Fruit fly (Drosophila melanogaster) whole organism, embryonic: Measurements from ENCODE around the gene wam.

Experiments
- CG10979 ChIP-seq: fragments of 200-800 bp; sonication (Bioruptor generic); optimal IDR thresholded peaks from 2 replicates; lab custom pipeline; 2018; ENCODE audit warnings: missing biosample characterization, mild to moderate bottlenecking, missing genetic modification characterization, moderate library complexity
- CG12071 ChIP-seq: fragments of 200-800 bp; sonication (Bioruptor generic); optimal IDR thresholded peaks from 3 replicates; lab custom pipeline; 2018; ENCODE audit warnings: missing biosample characterization, mild to moderate bottlenecking, missing genetic modification characterization
- CG12942 ChIP-seq: fragments of 200-800 bp; sonication (Bioruptor generic); optimal IDR thresholded peaks from 3 replicates; lab custom pipeline; 2016; ENCODE audit warnings: missing biosample characterization, missing genetic modification characterization
- CG13624 ChIP-seq: fragments of 200-800 bp; sonication (Bioruptor generic); optimal IDR thresholded peaks from 2 replicates; lab custom pipeline; 2016; ENCODE audit warnings: missing biosample characterization, missing genetic modification characterization
- CG15479 ChIP-seq: fragments of 200-800 bp; sonication (Bioruptor generic); optimal IDR thresholded peaks from 3 replicates; lab custom pipeline; 2019; ENCODE audit warnings: missing biosample characterization, mild to moderate bottlenecking, missing genetic modification characterization, moderate library complexity
- CG16863 ChIP-seq: fragments of 200-800 bp; sonication (Bioruptor generic); optimal IDR thresholded peaks from 3 replicates; lab custom pipeline; 2016; ENCODE audit warnings: missing biosample characterization, missing genetic modification characterization
- CG17612 ChIP-seq: fragments of 200-800 bp; sonication (Bioruptor generic); IDR thresholded peaks from 2 replicates; pipeline ENCODE4 v1.3.6; 2022; ENCODE audit warnings: missing biosample characterization, missing genetic modification characterization
- CG17829 ChIP-seq: fragments of 200-800 bp; optimal IDR thresholded peaks from 2 replicates; lab custom pipeline; 2019; ENCODE audit warnings: missing biosample characterization, mild to moderate bottlenecking, missing genetic modification characterization, moderate library complexity
- CG18011 ChIP-seq: fragments of 200-800 bp; sonication (Bioruptor generic); optimal IDR thresholded peaks from 2 replicates; lab custom pipeline; 2017; ENCODE audit warnings: missing biosample characterization, missing genetic modification characterization, mild to moderate bottlenecking, moderate library complexity, missing genotype
- CG30403 ChIP-seq: fragments of 200-800 bp; sonication (Bioruptor generic); optimal IDR thresholded peaks from 3 replicates; lab custom pipeline; 2016; ENCODE audit warnings: missing biosample characterization, missing genetic modification characterization
- CG3726 ChIP-seq: fragments of 200-800 bp; sonication (Bioruptor generic); IDR thresholded peaks from 3 replicates; pipeline ENCODE4, ENCODE4 v1.3.6; 2022; ENCODE audit warnings: missing biosample characterization, missing genetic modification characterization
- CG3995 ChIP-seq: fragments of 200-800 bp; sonication (Bioruptor generic); optimal IDR thresholded peaks from 3 replicates; lab custom pipeline; 2016; ENCODE audit warnings: missing biosample characterization, missing genetic modification characterization
- CG6765 ChIP-seq: fragments of 200-800 bp; sonication (Bioruptor generic); optimal IDR thresholded peaks from 3 replicates; lab custom pipeline; 2017; ENCODE audit warnings: missing biosample characterization, mild to moderate bottlenecking, missing genetic modification characterization
- CG9437 ChIP-seq: fragments of 200-800 bp; sonication (Bioruptor generic); optimal IDR thresholded peaks from 2 replicates; lab custom pipeline; 2018; ENCODE audit warnings: missing biosample characterization, mild to moderate bottlenecking, missing genetic modification characterization
- CTCF ChIP-seq: fragments of 200-800 bp; sonication (Bioruptor generic); optimal IDR thresholded peaks from 2 replicates; lab custom pipeline; 2017; ENCODE audit warnings: missing biosample characterization, mild to moderate bottlenecking, missing genetic modification characterization, moderate library complexity
- D ChIP-seq, 2 experiments: fragments of 200-800 bp in 1 of 2; fragments of >200 bp in 1 of 2; sonication (Bioruptor generic) in 1 of 2; optimal IDR thresholded peaks; 2 replicates in 1 of 2; 3 replicates in 1 of 2; lab custom pipeline; 2017; ENCODE audit warnings: mild to moderate bottlenecking in 1 of 2, missing biosample characterization in 1 of 2, missing genetic modification characterization in 1 of 2, missing genetic modification reagents in 1 of 2
- Dbx ChIP-seq: fragments of 200-800 bp; sonication (Bioruptor generic); IDR thresholded peaks from 3 replicates; pipeline ENCODE4 v1.3.6; 2022; ENCODE audit warnings: missing biosample characterization, missing genetic modification characterization
- Dip2 ChIP-seq: fragments of 200-800 bp; sonication (Bioruptor generic); IDR thresholded peaks from 2 replicates; pipeline ENCODE4 v1.3.6; 2022; ENCODE audit warnings: missing biosample characterization, missing genetic modification characterization
- Fer3 ChIP-seq: fragments of 200-800 bp; sonication (Bioruptor generic); optimal IDR thresholded peaks from 2 replicates; lab custom pipeline; 2018; ENCODE audit warnings: missing biosample characterization, mild to moderate bottlenecking, missing genetic modification characterization, moderate library complexity
- HLHmδ ChIP-seq: fragments of 200-800 bp; sonication (Bioruptor generic); optimal IDR thresholded peaks from 2 replicates; lab custom pipeline; 2018; ENCODE audit warnings: missing biosample characterization, mild to moderate bottlenecking, missing genetic modification characterization, moderate library complexity
- HmgZ ChIP-seq: fragments of 200-800 bp; sonication (Bioruptor generic); optimal IDR thresholded peaks from 2 replicates; lab custom pipeline; 2018; ENCODE audit warnings: missing biosample characterization, mild to moderate bottlenecking, missing genetic modification characterization
- Kr ChIP-seq: fragments of 200-800 bp; sonication (Bioruptor generic); optimal IDR thresholded peaks from 2 replicates; lab custom pipeline; 2017; ENCODE audit warnings: missing biosample characterization, mild to moderate bottlenecking, missing genetic modification characterization
- Med ChIP-seq: fragments of 200-800 bp; sonication (Bioruptor generic); peaks from one replicate; lab custom pipeline; 2016; ENCODE audit warnings: missing biosample characterization, missing genetic modification characterization, mild to moderate bottlenecking, inconsistent platforms, moderate library complexity
- Myb ChIP-seq: fragments of 200-800 bp; sonication (Bioruptor generic); optimal IDR thresholded peaks from 2 replicates; lab custom pipeline; 2016; ENCODE audit warnings: missing biosample characterization, missing genetic modification characterization
- Six4 ChIP-seq: fragments of 200-800 bp; sonication (Bioruptor generic); optimal IDR thresholded peaks from 2 replicates; lab custom pipeline; 2016; ENCODE audit warnings: missing biosample characterization, missing genetic modification characterization
- Sox100B ChIP-seq: fragments of 200-800 bp; sonication (Bioruptor generic); optimal IDR thresholded peaks from 3 replicates; lab custom pipeline; 2018; ENCODE audit warnings: missing biosample characterization, mild to moderate bottlenecking, missing genetic modification characterization
- Taf1 ChIP-seq: fragments of 200-800 bp; sonication (Bioruptor generic); IDR thresholded peaks from 2 replicates; pipeline ENCODE4 v1.3.6; 2022; ENCODE audit warnings: missing biosample characterization, missing genetic modification characterization
- Tbp ChIP-seq: fragments of >200 bp; optimal IDR thresholded peaks from 2 replicates; lab custom pipeline; 2018; ENCODE audit warnings: missing biosample characterization, missing genetic modification characterization
- abd-A ChIP-seq: fragments of 200-800 bp; sonication (Bioruptor generic); optimal IDR thresholded peaks from 3 replicates; lab custom pipeline; 2019; ENCODE audit warnings: missing biosample characterization, mild to moderate bottlenecking, missing genetic modification characterization, moderate library complexity
- ara ChIP-seq: fragments of 200-800 bp; sonication (Bioruptor generic); IDR thresholded peaks from 2 replicates; pipeline ENCODE4 v1.3.6; 2022; ENCODE audit warnings: missing biosample characterization, missing genetic modification characterization
- bowl ChIP-seq: fragments of 200-800 bp; sonication (Bioruptor generic); IDR thresholded peaks from 2 replicates; pipeline ENCODE4 v1.3.6; 2022; ENCODE audit warnings: missing biosample characterization, missing genetic modification characterization
- caup ChIP-seq: fragments of 200-800 bp; sonication (Bioruptor generic); optimal IDR thresholded peaks from 3 replicates; lab custom pipeline; 2017; ENCODE audit warnings: missing biosample characterization, mild to moderate bottlenecking, missing genetic modification characterization, moderate library complexity; ENCODE audit not compliant: severe bottlenecking
- croc ChIP-seq: fragments of 200-800 bp; sonication (Bioruptor generic); conservative IDR thresholded peaks from 3 replicates; pipeline ENCODE4 v1.3.6; 2022; ENCODE audit warnings: missing biosample characterization, missing genetic modification characterization
- crp ChIP-seq, 2 experiments: fragments of 200-800 bp; sonication (Bioruptor generic); optimal IDR thresholded peaks; 2 replicates in 1 of 2; 3 replicates in 1 of 2; lab custom pipeline; 2017; ENCODE audit warnings: missing biosample characterization in 2 of 2, missing genetic modification characterization in 2 of 2, mild to moderate bottlenecking in 1 of 2, moderate library complexity in 1 of 2
- dysf ChIP-seq: fragments of 200-800 bp; sonication (Bioruptor generic); IDR thresholded peaks from 3 replicates; pipeline ENCODE4 v1.3.6; 2022; ENCODE audit warnings: missing biosample characterization, missing genetic modification characterization
- exex ChIP-seq: fragments of 200-800 bp; sonication (Bioruptor generic); optimal IDR thresholded peaks from 4 replicates; lab custom pipeline; 2018; ENCODE audit warnings: missing biosample characterization, mild to moderate bottlenecking, missing genetic modification characterization, moderate library complexity
- grau ChIP-seq: fragments of 200-800 bp; optimal IDR thresholded peaks from 3 replicates; lab custom pipeline; 2019; ENCODE audit warnings: missing biosample characterization, mild to moderate bottlenecking, missing genetic modification characterization, moderate library complexity
- hbn ChIP-seq: fragments of 200-800 bp; sonication (Bioruptor generic); IDR thresholded peaks from 2 replicates; pipeline ENCODE4 v1.3.6; 2022; ENCODE audit warnings: missing biosample characterization, missing genetic modification characterization; ENCODE audit not compliant: partially characterized antibody
- hth ChIP-seq: fragments of >200 bp; optimal IDR thresholded peaks from 2 replicates; lab custom pipeline; 2017; ENCODE audit warnings: inconsistent platforms
- kay ChIP-seq: fragments of 200-800 bp; sonication (Bioruptor generic); optimal IDR thresholded peaks from 2 replicates; lab custom pipeline; 2016; ENCODE audit warnings: missing biosample characterization, missing genetic modification characterization
- kni ChIP-seq: fragments of 200-800 bp; sonication (Bioruptor generic); optimal IDR thresholded peaks from 3 replicates; lab custom pipeline; 2017; ENCODE audit warnings: mild to moderate bottlenecking, missing biosample characterization, missing genetic modification reagents, missing genetic modification characterization
- pho ChIP-seq: fragments of 200-800 bp; sonication (Bioruptor generic); optimal IDR thresholded peaks from 2 replicates; lab custom pipeline; 2016; ENCODE audit warnings: missing biosample characterization, missing genetic modification characterization
- rib ChIP-seq: fragments of 200-800 bp; sonication (Bioruptor generic); IDR thresholded peaks from 2 replicates; pipeline ENCODE4 v1.3.6; 2022; ENCODE audit warnings: missing biosample characterization, missing genetic modification characterization
- row ChIP-seq: fragments of 200-800 bp; sonication (Bioruptor generic); IDR thresholded peaks from 3 replicates; pipeline ENCODE4 v1.3.6; 2022; ENCODE audit warnings: missing biosample characterization, missing genetic modification characterization
- scrt ChIP-seq: fragments of 200-800 bp; sonication (Bioruptor generic); optimal IDR thresholded peaks from 2 replicates; lab custom pipeline; 2018; ENCODE audit warnings: missing biosample characterization, mild to moderate bottlenecking, missing genetic modification characterization, moderate library complexity
- so ChIP-seq: fragments of 200-800 bp; sonication (Bioruptor generic); IDR thresholded peaks from 3 replicates; pipeline ENCODE4 v1.3.6; 2022; ENCODE audit warnings: missing biosample characterization, missing genetic modification characterization
- tin ChIP-seq: fragments of 200-800 bp; sonication (Bioruptor generic); optimal IDR thresholded peaks from 3 replicates; lab custom pipeline; 2016; ENCODE audit warnings: missing biosample characterization, missing genetic modification characterization
- tio ChIP-seq: fragments of 200-800 bp; sonication (Bioruptor generic); optimal IDR thresholded peaks from 2 replicates; lab custom pipeline; 2017; ENCODE audit warnings: missing biosample characterization, missing genetic modification characterization, inconsistent platforms
- unc-4 ChIP-seq: fragments of 200-800 bp; sonication (Bioruptor generic); IDR thresholded peaks from 2 replicates; pipeline ENCODE4 v1.3.6; 2022; ENCODE audit warnings: missing biosample characterization, missing genetic modification characterization; ENCODE audit not compliant: partially characterized antibody
- wdn ChIP-seq: fragments of 200-800 bp; sonication (Bioruptor generic); IDR thresholded peaks from 2 replicates; pipeline ENCODE4 v1.3.6; 2022; ENCODE audit warnings: missing biosample characterization, missing genetic modification characterization
- wek ChIP-seq: fragments of 200-800 bp; sonication (Bioruptor generic); optimal IDR thresholded peaks from 3 replicates; lab custom pipeline; 2018; ENCODE audit warnings: missing biosample characterization, mild to moderate bottlenecking, missing genetic modification characterization, moderate library complexity

The wam gene

dm6 chr3R:23278704-23279379 is 9.0 kb downstream of the wam start (continued):
- TF ChIP-seq scrt (GFP tag; lab: Kevin White, UChicago) (peak; percentile 92), wek (no peak), CG18011 (no peak), CG12942 (no peak), Myb (GFP tag; lab: Kevin White, UChicago) (no peak), Taf1 (GFP tag; lab: Robert Waterston, UW) (no peak), crp (GFP tag; optimal IDR thresholded peaks at IDR 0.05; lab: Kevin White, UChicago) (peak in 1 of 2 experiments; percentile 37), dysf (no peak), CG15479 (GFP tag; lab: Kevin White, UChicago) (peak; percentile 87), CG3726 (GFP tag; lab: Robert Waterston, UW) (no peak), tio (GFP tag; lab: Kevin White, UChicago) (no peak), D (optimal IDR thresholded peaks at IDR 0.05; lab: Kevin White, UChicago) (peak; percentile 49), D (GFP tag; optimal IDR thresholded peaks at IDR 0.05; lab: Kevin White, UChicago) (no peak), CG9437 (GFP tag; lab: Kevin White, UChicago) (no peak), CG13624 (GFP tag; lab: Kevin White, UChicago) (no peak), wdn (no peak), abd-A (tag; lab: Kevin White, UChicago) (peak; percentile 57), unc-4 (GFP tag; lab: Robert Waterston, UW) (no peak), Dip2 (no peak), caup (no peak), CG3995 (GFP tag; lab: Kevin White, UChicago) (no peak), bowl (GFP tag; lab: Robert Waterston, UW) (no peak), rib (no peak), croc (no peak), CG10979 (tag; lab: Kevin White, UChicago) (no peak), hth (lab: Kevin White, UChicago) (no peak), CG16863 (GFP tag; lab: Kevin White, UChicago) (no peak), row (GFP tag; lab: Robert Waterston, UW) (no peak), hbn (no peak), CG17612 (GFP tag; lab: Robert Waterston, UW) (no peak), pho (no peak), grau (no peak), exex (tag; lab: Kevin White, UChicago) (no peak), HLHmδ (no peak), tin (GFP tag; lab: Kevin White, UChicago) (no peak), kay (GFP tag; lab: Kevin White, UChicago) (no peak), kni (GFP tag; lab: Kevin White, UChicago) (peak; percentile 2), Tbp (GFP tag; lab: Kevin White, UChicago) (no peak), Fer3 (tag; lab: Kevin White, UChicago) (no peak), Dbx (GFP tag; lab: Robert Waterston, UW) (no peak), Med (GFP tag; lab: Kevin White, UChicago) (peak; percentile 33), CG17829 (no peak), HmgZ (tag; lab: Kevin White, UChicago) (no peak), CG12071 (GFP tag; lab: Kevin White, UChicago) (no peak), Six4 (GFP tag; lab: Kevin White, UChicago) (no peak), Sox100B (GFP tag; lab: Kevin White, UChicago) (no peak), CTCF (no peak), CG30403 (GFP tag; lab: Kevin White, UChicago) (no peak), CG6765 (no peak), so (peak; percentile 29; the same call in 1 of the 3 replicates), Kr (no peak), ara (GFP tag; lab: Robert Waterston, UW) (no peak)
